Worm (Caenorhabditis elegans): ENCODE results near the gene mam-5.

Gene mam-5

DNA sequence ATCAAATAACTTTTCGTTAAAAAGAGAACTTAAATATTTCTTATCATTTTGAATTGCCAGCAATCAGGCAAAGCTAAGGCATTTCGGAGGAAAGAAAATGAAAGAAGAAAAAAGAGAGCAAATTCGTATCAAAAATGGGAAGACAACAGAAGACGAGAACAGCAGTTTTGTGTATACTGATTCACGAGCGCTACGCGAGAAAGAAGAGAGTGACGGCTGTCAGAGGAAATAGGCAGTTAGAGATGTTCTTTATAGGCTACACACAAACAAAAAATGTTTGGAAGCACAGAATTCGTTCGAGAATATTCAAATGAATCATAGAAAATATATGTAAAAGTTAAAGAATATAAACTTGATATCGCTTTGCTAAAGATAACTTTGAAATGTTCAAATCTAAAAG is 32.3 kb downstream of the mam-5 start (continued):
- TF ChIP-seq F44E2.7 (GFP tag; IDR thresholded peaks at IDR 0.05): no peak
- no peak for TF ChIP-seq rbr-2 (tag; optimal IDR thresholded peaks at IDR 0.05)
- no peak for TF ChIP-seq ces-1 (GFP tag; optimal IDR thresholded peaks at IDR 0.05)
- TF ChIP-seq lin-29 (GFP tag; IDR thresholded peaks at IDR 0.05): no peak
- no peak for TF ChIP-seq zip-2 (tag; optimal IDR thresholded peaks at IDR 0.05)
- TF ChIP-seq pqm-1 (tag; optimal IDR thresholded peaks at IDR 0.05): peak; percentile 42
- TF ChIP-seq snpc-4 (tag; optimal IDR thresholded peaks at IDR 0.05): no peak
- no peak for TF ChIP-seq madf-9 (GFP tag; conservative IDR thresholded peaks at IDR 0.05)
- no peak for TF ChIP-seq hif-1 (tag; optimal IDR thresholded peaks at IDR 0.05)
- no peak for TF ChIP-seq lin-1 (GFP tag; IDR thresholded peaks at IDR 0.05)
- TF ChIP-seq mdt-29 (GFP tag; IDR thresholded peaks at IDR 0.05): no peak
- no peak for TF ChIP-seq nhr-41 (GFP tag; IDR thresholded peaks at IDR 0.05)
- TF ChIP-seq hlh-11 (tag; optimal IDR thresholded peaks at IDR 0.05): peak; percentile 52
- TF ChIP-seq Y105C5A.15 (GFP tag; IDR thresholded peaks at IDR 0.05): no peak
- no peak for TF ChIP-seq skn-1 (tag; optimal IDR thresholded peaks at IDR 0.05)
- no peak for TF ChIP-seq hmg-1.1 (GFP tag; IDR thresholded peaks at IDR 0.05)
- TF ChIP-seq lim-7 (GFP tag; IDR thresholded peaks at IDR 0.05): no peak
- TF ChIP-seq fkh-10 (GFP tag; optimal IDR thresholded peaks at IDR 0.05): no peak
- peak; percentile 98 for TF ChIP-seq nhr-28 (tag; optimal IDR thresholded peaks at IDR 0.05)
- TF ChIP-seq zip-11 (GFP tag; IDR thresholded peaks at IDR 0.05): no peak
- no peak for TF ChIP-seq jun-1 (tag; optimal IDR thresholded peaks at IDR 0.05)
- peak; percentile 13 for TF ChIP-seq mes-2 (tag; optimal IDR thresholded peaks at IDR 0.05; ENCODE audit: poor library complexity, severe bottlenecking)
- no peak for TF ChIP-seq ctbp-1 (GFP tag; IDR thresholded peaks at IDR 0.05)
- TF ChIP-seq nhr-237 (tag; optimal IDR thresholded peaks at IDR 0.05): no peak
- peak; percentile 19 for TF ChIP-seq T20F7.1 (GFP tag; optimal IDR thresholded peaks at IDR 0.05)
- TF ChIP-seq saeg-2 (GFP tag; IDR thresholded peaks at IDR 0.05): no peak
- TF ChIP-seq zfp-3 (GFP tag; conservative IDR thresholded peaks at IDR 0.05): no peak
- TF ChIP-seq aly-2 (tag; optimal IDR thresholded peaks at IDR 0.05): no peak
- no peak for TF ChIP-seq Y5F2A.4 (GFP tag; optimal IDR thresholded peaks at IDR 0.05)
- TF ChIP-seq nhr-10 (tag; optimal IDR thresholded peaks at IDR 0.05): no peak
- no peak for TF ChIP-seq F10B5.3 (tag; optimal IDR thresholded peaks at IDR 0.05)
- no peak for TF ChIP-seq F37D6.2 (tag; optimal IDR thresholded peaks at IDR 0.05)
- TF ChIP-seq spr-1 (tag; optimal IDR thresholded peaks at IDR 0.05): no peak
- no peak for TF ChIP-seq R02D3.7 (tag; optimal IDR thresholded peaks at IDR 0.05)
- no peak for TF ChIP-seq snpc-1.2 (GFP tag; IDR thresholded peaks at IDR 0.05)
- no peak for TF ChIP-seq unc-62 (GFP tag; optimal IDR thresholded peaks at IDR 0.05 in 1 of 2)
- no peak for TF ChIP-seq unc-62 (tag; optimal IDR thresholded peaks at IDR 0.05)
- TF ChIP-seq hlh-30 (tag; optimal IDR thresholded peaks at IDR 0.05; ENCODE audit: insufficient read depth): peak; percentile 53
- no peak for TF ChIP-seq lir-3 (tag; optimal IDR thresholded peaks at IDR 0.05)
- TF ChIP-seq pha-4 (GFP tag; IDR thresholded peaks at IDR 0.05): no peak
- TF ChIP-seq pha-4 (tag; optimal IDR thresholded peaks at IDR 0.05): peak; percentile 6
- peak in 1 of 2 experiments; percentile 27 for TF ChIP-seq mdl-1 (tag; optimal IDR thresholded peaks at IDR 0.05)
- no peak for TF ChIP-seq zag-1 (tag; optimal IDR thresholded peaks at IDR 0.05)
- TF ChIP-seq tra-1 (GFP tag; IDR thresholded peaks at IDR 0.05): no peak
- TF ChIP-seq ceh-32 (tag; optimal IDR thresholded peaks at IDR 0.05; ENCODE audit: poor library complexity): no peak
- TF ChIP-seq ceh-44 (GFP tag; IDR thresholded peaks at IDR 0.05): no peak
- TF ChIP-seq lin-13 (GFP tag; optimal IDR thresholded peaks at IDR 0.05): peak; percentile 16
- TF ChIP-seq dpl-1 (GFP tag; optimal IDR thresholded peaks at IDR 0.05): no peak
- no peak for TF ChIP-seq mxl-2 (GFP tag; conservative IDR thresholded peaks at IDR 0.05)
- no peak for TF ChIP-seq lin-38 (GFP tag; IDR thresholded peaks at IDR 0.05)
- TF ChIP-seq vab-7 (GFP tag; IDR thresholded peaks at IDR 0.05): no peak
- TF ChIP-seq dmd-6 (GFP tag; IDR thresholded peaks at IDR 0.05): peak; percentile 59
- TF ChIP-seq spr-3 (GFP tag; optimal IDR thresholded peaks at IDR 0.05): no peak
